Fruit fly (Drosophila melanogaster) whole organism: ENCODE data around the gene Theg.

Experiments
- CG8478 ChIP-seq: fragments of >200 bp; optimal IDR thresholded peaks from 2 replicates; lab custom pipeline; 2018; ENCODE audit warnings: inconsistent platforms
- Dll ChIP-seq: fragments of >200 bp; optimal IDR thresholded peaks from 2 replicates; lab custom pipeline; 2017
- psq ChIP-seq: fragments of >200 bp; optimal IDR thresholded peaks from 2 replicates; lab custom pipeline; 2017

- TF ChIP-seq psq (lab: Kevin White, UChicago) (no peak), CG8478 (lab: Kevin White, UChicago) (no peak), Dll (lab: Kevin White, UChicago) (no peak)
These were observed 25.0 kb downstream of the Theg start for dm6 chr3R:22039480-22039879.
